Fruit fly (Drosophila melanogaster): ENCODE measurements around the gene CG9312.

The CG9312 gene

dm6 chr3R:13796071-13796470, 30.5 kb downstream of the CG9312 start (continued):
- no peak for TF ChIP-seq CG7372 (GFP tag; IDR thresholded peaks at IDR 0.05)
- TF ChIP-seq CG7839 (tag; optimal IDR thresholded peaks at IDR 0.05) = peak; percentile 30
- TF ChIP-seq Ets65A (GFP tag) = no peak
- TF ChIP-seq NC2β (GFP tag; optimal IDR thresholded peaks at IDR 0.05) = no peak
- TF ChIP-seq sens (GFP tag) = peak; percentile 63
- no peak for TF ChIP-seq dpn (GFP tag; optimal IDR thresholded peaks at IDR 0.05)
- peak in 1 of 2 experiments; percentile 57 for TF ChIP-seq eve (GFP tag; optimal IDR thresholded peaks at IDR 0.05)
- TF ChIP-seq Spps (tag; optimal IDR thresholded peaks at IDR 0.05) = peak; percentile 8
- no peak for TF ChIP-seq HLH4C (GFP tag; IDR thresholded peaks at IDR 0.05; ENCODE audit: partially characterized antibody)
- no peak for TF ChIP-seq gro (GFP tag; optimal IDR thresholded peaks at IDR 0.05)
- peak; percentile 15 for TF ChIP-seq CG1602 (GFP tag; optimal IDR thresholded peaks at IDR 0.05)
- no peak for TF ChIP-seq CG1647 (GFP tag; optimal IDR thresholded peaks at IDR 0.05)
- no peak for TF ChIP-seq CG17912 (GFP tag; optimal IDR thresholded peaks at IDR 0.05)
- no peak for TF ChIP-seq Dbx (GFP tag; IDR thresholded peaks at IDR 0.05)
- no peak for TF ChIP-seq CG9817 (tag; optimal IDR thresholded peaks at IDR 0.05)
- TF ChIP-seq Drgx (GFP tag; IDR thresholded peaks at IDR 0.05) = peak; percentile 40
- TF ChIP-seq Oaz (GFP tag; IDR thresholded peaks at IDR 0.05) = no peak
- peak; percentile 34 for TF ChIP-seq CG8924 (tag; optimal IDR thresholded peaks at IDR 0.05)
- TF ChIP-seq CG6254 (GFP tag; optimal IDR thresholded peaks at IDR 0.05) = peak; percentile 47
- TF ChIP-seq Antp (GFP tag; optimal IDR thresholded peaks at IDR 0.05) = no peak
- peak; percentile 40 for TF ChIP-seq CG12391 (tag; optimal IDR thresholded peaks at IDR 0.05)
- TF ChIP-seq CG6689 (GFP tag; IDR thresholded peaks at IDR 0.05) = no peak
- TF ChIP-seq grau (tag; optimal IDR thresholded peaks at IDR 0.05) = peak; percentile 41
- no peak for TF ChIP-seq CG12942 (GFP tag; optimal IDR thresholded peaks at IDR 0.05)
- TF ChIP-seq Sry-β (GFP tag; optimal IDR thresholded peaks at IDR 0.05) = no peak
- no peak for TF ChIP-seq dmrt99B (tag; optimal IDR thresholded peaks at IDR 0.05)
- TF ChIP-seq CG12744 (GFP tag; optimal IDR thresholded peaks at IDR 0.05) = no peak
- TF ChIP-seq oc (tag; optimal IDR thresholded peaks at IDR 0.05) = no peak
- no peak for TF ChIP-seq BEAF-32 (GFP tag; optimal IDR thresholded peaks at IDR 0.05)
- TF ChIP-seq CG10462 (GFP tag; optimal IDR thresholded peaks at IDR 0.05) = no peak
- TF ChIP-seq CG4424 (GFP tag; optimal IDR thresholded peaks at IDR 0.05) = peak; percentile 11
- peak; percentile 24; the same call in 1 of the 2 replicates for TF ChIP-seq CG17328 (GFP tag; IDR thresholded peaks at IDR 0.05)
- TF ChIP-seq en (GFP tag; optimal IDR thresholded peaks at IDR 0.05) = no peak
- no peak for TF ChIP-seq CG32772 (GFP tag; IDR thresholded peaks at IDR 0.05)
- TF ChIP-seq Dad (GFP tag; optimal IDR thresholded peaks at IDR 0.05) = no peak
- peak; percentile 59 for TF ChIP-seq Ssrp (tag; optimal IDR thresholded peaks at IDR 0.05)
- TF ChIP-seq sc (optimal IDR thresholded peaks at IDR 0.05) = no peak
- TF ChIP-seq sc (GFP tag; optimal IDR thresholded peaks at IDR 0.05) = peak; percentile 54
- no peak for TF ChIP-seq CG13123 (GFP tag; optimal IDR thresholded peaks at IDR 0.05)
- no peak for TF ChIP-seq CG18764 (GFP tag; optimal IDR thresholded peaks at IDR 0.05)
- TF ChIP-seq hbn (GFP tag; IDR thresholded peaks at IDR 0.05; ENCODE audit: partially characterized antibody) = no peak
- peak; percentile 49 for TF ChIP-seq D19A (tag; optimal IDR thresholded peaks at IDR 0.05)
- TF ChIP-seq CG16779 (GFP tag; IDR thresholded peaks at IDR 0.05) = no peak
- TF ChIP-seq CG6683 (GFP tag; optimal IDR thresholded peaks at IDR 0.05) = no peak
- no peak for TF ChIP-seq fu2 (GFP tag; optimal IDR thresholded peaks at IDR 0.05)
- TF ChIP-seq CG8765 (GFP tag; IDR thresholded peaks at IDR 0.05) = no peak
- TF ChIP-seq CG8359 (GFP tag; optimal IDR thresholded peaks at IDR 0.05; ENCODE audit: borderline replicate concordance) = peak; percentile 41
- peak; percentile 3 for TF ChIP-seq kni (GFP tag; optimal IDR thresholded peaks at IDR 0.05)
- TF ChIP-seq unpg (GFP tag; optimal IDR thresholded peaks at IDR 0.05) = peak; percentile 32
- no peak for TF ChIP-seq pfk (GFP tag; optimal IDR thresholded peaks at IDR 0.05)
- peak; percentile 28 for TF ChIP-seq CoRest (tag; optimal IDR thresholded peaks at IDR 0.05)
- TF ChIP-seq az2 (GFP tag; optimal IDR thresholded peaks at IDR 0.05) = peak; percentile 21

Data from whole organism, embryonic.